Worm (Caenorhabditis elegans) whole organism, L4/young adult: ENCODE data around the gene pfk-1.2.

Source experiments
- dao-5 ChIP-seq: sonication (generic microtip); optimal IDR thresholded peaks from 2 replicates; lab custom pipeline; 2016; ENCODE audit warnings: missing genotype, missing genetic modification characterization, moderate library complexity, missing compliant biosample characterization
- him-1 ChIP-seq: sonication (generic microtip); optimal IDR thresholded peaks from 2 replicates; lab custom pipeline; 2016; ENCODE audit warnings: missing genotype, missing genetic modification reagents, missing genetic modification characterization, missing compliant biosample characterization

ce11 chrV:9539638-9540037 lies 8.0 kb downstream of the pfk-1.2 start, which contains the start of gene C50F4.12:
- TF ChIP-seq dao-5 (no peak), him-1 (no peak)
